Worm (Caenorhabditis elegans) whole organism, late embryonic: ENCODE measurements around the gene dpy-4.

Experiments used
- ceh-34 ChIP-seq: sonication (generic microtip); optimal IDR thresholded peaks from 2 replicates; lab custom pipeline; 2016; ENCODE audit warnings: mild to moderate bottlenecking, missing genetic modification characterization, missing compliant biosample characterization
- ceh-6 ChIP-seq: fragments of 200-800 bp; sonication (Bioruptor generic); optimal IDR thresholded peaks from 2 replicates; lab custom pipeline; 2018; ENCODE audit warnings: mild to moderate bottlenecking, missing genetic modification characterization, missing compliant biosample characterization
- fax-1 ChIP-seq: sonication (generic microtip); optimal IDR thresholded peaks from 2 replicates; lab custom pipeline; 2016; ENCODE audit warnings: missing genotype, missing genetic modification characterization, missing compliant biosample characterization
- lim-6 ChIP-seq: sonication (generic microtip); optimal IDR thresholded peaks from 2 replicates; lab custom pipeline; 2016; ENCODE audit warnings: missing genetic modification characterization, missing compliant biosample characterization
- nhr-232 ChIP-seq: sonication (generic microtip); optimal IDR thresholded peaks from 2 replicates; lab custom pipeline; 2016; ENCODE audit warnings: missing genetic modification characterization, missing compliant biosample characterization
- pag-3 ChIP-seq: sonication (generic microtip); optimal IDR thresholded peaks from 2 replicates; lab custom pipeline; 2016; ENCODE audit warnings: missing compliant biosample characterization, missing genetic modification characterization, borderline replicate concordance
- pax-1 ChIP-seq: fragments of 150-350 bp; optimal IDR thresholded peaks from 2 replicates; lab custom pipeline; 2014; ENCODE audit warnings: missing biosample characterization, missing genetic modification characterization
- unc-55 ChIP-seq: sonication (generic microtip); optimal IDR thresholded peaks from 2 replicates; lab custom pipeline; 2017; ENCODE audit warnings: missing biosample characterization, missing genetic modification reagents, missing genetic modification characterization

DNA sequence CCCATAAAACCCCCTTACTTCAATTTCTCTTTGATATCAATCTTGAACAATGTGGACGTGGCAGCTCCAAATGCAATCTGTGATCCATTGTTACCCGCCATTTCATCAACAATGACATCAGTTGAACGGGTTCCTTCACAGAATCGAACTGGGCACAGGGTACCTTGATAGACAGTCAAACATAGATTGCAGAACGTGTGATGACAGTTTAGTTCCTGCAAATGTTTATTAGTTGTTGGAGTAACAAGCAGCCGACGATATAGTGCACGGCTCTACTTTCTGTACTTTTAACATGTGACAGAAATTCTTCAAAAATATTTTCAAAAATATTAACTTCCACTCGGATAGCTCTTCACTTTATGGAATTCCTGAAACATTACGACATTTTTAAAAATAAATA, 42.4 kb downstream of the dpy-4 start, which contains the start of gene Y57G11C.48:
- TF ChIP-seq unc-55 (GFP tag; lab: Kevin White, UChicago) = no peak
- no peak for TF ChIP-seq pax-1 (tag; lab: Kevin White, UChicago)
- TF ChIP-seq fax-1 (tag; lab: Kevin White, UChicago) = no peak
- TF ChIP-seq ceh-34 (tag; lab: Kevin White, UChicago) = no peak
- no peak for TF ChIP-seq lim-6 (tag; lab: Kevin White, UChicago)
- no peak for TF ChIP-seq pag-3 (tag; lab: Kevin White, UChicago)
- no peak for TF ChIP-seq ceh-6
- TF ChIP-seq nhr-232 (tag; lab: Kevin White, UChicago) = no peak
